Fruit fly (Drosophila melanogaster): ENCODE results near the gene slou.

The slou gene

dm6 chr3R:21510999-21511398 lies 46.0 kb downstream of the slou start:
- TF ChIP-seq gcm (GFP tag; optimal IDR thresholded peaks at IDR 0.05) (peak; percentile 12), ERR (GFP tag; optimal IDR thresholded peaks at IDR 0.05) (no peak), CG30403 (GFP tag; optimal IDR thresholded peaks at IDR 0.05) (no peak), hb (GFP tag; IDR thresholded peaks at IDR 0.05; ENCODE audit: partially characterized antibody) (no peak), Nf-YC (tag; optimal IDR thresholded peaks at IDR 0.05) (peak; percentile 90), CG15514 (GFP tag; optimal IDR thresholded peaks at IDR 0.05) (no peak), ewg (GFP tag; optimal IDR thresholded peaks at IDR 0.05) (peak; percentile 88), D19B (GFP tag; optimal IDR thresholded peaks at IDR 0.05) (no peak), crol (GFP tag; IDR thresholded peaks at IDR 0.05) (peak; percentile 54), B-H2 (GFP tag; optimal IDR thresholded peaks at IDR 0.05) (no peak), CG14710 (tag; optimal IDR thresholded peaks at IDR 0.05) (no peak), Vsx1 (GFP tag; optimal IDR thresholded peaks at IDR 0.05) (no peak), seq (GFP tag; IDR thresholded peaks at IDR 0.05) (peak; percentile 87), otp (GFP tag; IDR thresholded peaks at IDR 0.05) (no peak), vvl (GFP tag; IDR thresholded peaks at IDR 0.05) (peak; percentile 36; the same call in 1 of the 2 replicates), lmd (GFP tag; IDR thresholded peaks at IDR 0.05) (no peak), Ets65A (GFP tag) (peak; percentile 87), chinmo (GFP tag; IDR thresholded peaks at IDR 0.05; ENCODE audit: partially characterized antibody) (peak; percentile 69; the same call in 1 of the 4 replicates), Nf-YB (GFP tag; optimal IDR thresholded peaks at IDR 0.05) (peak; percentile 85), BtbVII (GFP tag; optimal IDR thresholded peaks at IDR 0.05) (no peak), CG8944 (GFP tag; optimal IDR thresholded peaks at IDR 0.05) (no peak), CG34376 (GFP tag; optimal IDR thresholded peaks at IDR 0.05) (no peak), phol (tag; optimal IDR thresholded peaks at IDR 0.05) (peak; percentile 42), ems (GFP tag; optimal IDR thresholded peaks at IDR 0.05) (no peak), NFAT (GFP tag; IDR thresholded peaks at IDR 0.05) (no peak), sr (GFP tag; IDR thresholded peaks at IDR 0.05) (no peak), mirr (GFP tag; optimal IDR thresholded peaks at IDR 0.05) (no peak), CG10431 (GFP tag; optimal IDR thresholded peaks at IDR 0.05) (no peak)

dm6 chr3R:21506270-21506669 lies 50.7 kb downstream of the slou start:
- TF ChIP-seq cad (GFP tag; optimal IDR thresholded peaks at IDR 0.05) (peak; percentile 16), CG6175 (GFP tag; IDR thresholded peaks at IDR 0.05) (0 out of 3 replicates have a peak, but pooled peaks have one; percentile 20), lola (GFP tag; optimal IDR thresholded peaks at IDR 0.05) (no peak), bcd (GFP tag; optimal IDR thresholded peaks at IDR 0.05) (no peak), CG15479 (GFP tag; optimal IDR thresholded peaks at IDR 0.05) (peak; percentile 51), tll (GFP tag; optimal IDR thresholded peaks at IDR 0.05) (peak in 1 of 2 experiments; percentile 87), pita (GFP tag; optimal IDR thresholded peaks at IDR 0.05) (no peak), zen (tag; optimal IDR thresholded peaks at IDR 0.05) (peak; percentile 97)

dm6 chr3R:21501263-21501824 lies 55.6 kb downstream of the slou start:
- TF ChIP-seq CG1529 (GFP tag; optimal IDR thresholded peaks at IDR 0.05) (no peak), toy (GFP tag; IDR thresholded peaks at IDR 0.05) (no peak), CrebB (tag; optimal IDR thresholded peaks at IDR 0.05) (no peak), NFAT (GFP tag; IDR thresholded peaks at IDR 0.05) (no peak), crol (GFP tag; IDR thresholded peaks at IDR 0.05) (no peak), dysf (GFP tag; IDR thresholded peaks at IDR 0.05) (no peak), CG18599 (GFP tag; optimal IDR thresholded peaks at IDR 0.05) (no peak), lbe (GFP tag; optimal IDR thresholded peaks at IDR 0.05) (no peak), pros (GFP tag; optimal IDR thresholded peaks at IDR 0.05) (peak; percentile 5), CG30020 (tag; optimal IDR thresholded peaks at IDR 0.05) (no peak), CG9797 (GFP tag; optimal IDR thresholded peaks at IDR 0.05) (no peak), cg (GFP tag; optimal IDR thresholded peaks at IDR 0.05) (no peak), trh (GFP tag; optimal IDR thresholded peaks at IDR 0.05) (no peak), abd-A (tag; optimal IDR thresholded peaks at IDR 0.05) (peak; percentile 90), CG4328 (GFP tag; optimal IDR thresholded peaks at IDR 0.05) (no peak), Ets65A (GFP tag) (peak; percentile 76), lola (GFP tag; optimal IDR thresholded peaks at IDR 0.05) (no peak)

All from whole organism, embryonic.